Worm (Caenorhabditis elegans) whole organism, L1 larva: Measurements from ENCODE around the gene T01D3.1.

Experiments
- C04F5.9 ChIP-seq: sonication (generic microtip); optimal IDR thresholded peaks from 2 replicates; lab custom pipeline; 2016; ENCODE audit warnings: missing genetic modification characterization, missing compliant biosample characterization
- F16B12.6 ChIP-seq: fragments of 150-350 bp; optimal IDR thresholded peaks from 2 replicates; lab custom pipeline; 2014; ENCODE audit warnings: missing biosample characterization, missing genetic modification characterization
- aha-1 ChIP-seq: fragments of 150-350 bp; optimal IDR thresholded peaks from 2 replicates; lab custom pipeline; 2014; ENCODE audit warnings: missing biosample characterization, missing genetic modification characterization
- ama-1 ChIP-seq: fragments of 150-350 bp; optimal IDR thresholded peaks from 2 replicates; lab custom pipeline; 2014
- ceh-63 ChIP-seq: fragments of 200-800 bp; sonication (Bioruptor generic); optimal IDR thresholded peaks from 2 replicates; lab custom pipeline; 2018; ENCODE audit warnings: mild to moderate bottlenecking, missing genetic modification characterization, missing compliant biosample characterization
- ceh-8 ChIP-seq: fragments of 200-800 bp; sonication (Bioruptor generic); optimal IDR thresholded peaks from 2 replicates; lab custom pipeline; 2018; ENCODE audit warnings: mild to moderate bottlenecking, missing genetic modification characterization, moderate library complexity, missing compliant biosample characterization
- ceh-82 ChIP-seq, 3 experiments: fragments of 150-350 bp in 1 of 3; sonication (generic microtip) in 2 of 3; optimal IDR thresholded peaks; 2 replicates each; lab custom pipeline; 2014 to 2017; ENCODE audit warnings: missing biosample characterization in 3 of 3, missing genetic modification characterization in 3 of 3
- ceh-88 ChIP-seq: fragments of 200-800 bp; sonication (Bioruptor generic); IDR thresholded peaks from 2 replicates; pipeline ENCODE4 v1.3.6; 2022; ENCODE audit warnings: missing genetic modification characterization, missing compliant biosample characterization
- ces-1 ChIP-seq: fragments of 150-350 bp; optimal IDR thresholded peaks from 2 replicates; lab custom pipeline; 2014; ENCODE audit warnings: missing biosample characterization, missing genetic modification reagents, missing genetic modification characterization
- dpl-1 ChIP-seq, 3 experiments: fragments of 150-350 bp in 2 of 3; sonication (generic microtip) in 1 of 3; optimal IDR thresholded peaks; 2 replicates each; lab custom pipeline; 2014 to 2017; ENCODE audit warnings: missing biosample characterization in 3 of 3, missing genetic modification characterization in 3 of 3, missing genetic modification reagents in 3 of 3
- dsc-1 ChIP-seq: sonication (generic microtip); optimal IDR thresholded peaks from 2 replicates; lab custom pipeline; 2016; ENCODE audit warnings: mild to moderate bottlenecking, missing genetic modification characterization, missing compliant biosample characterization
- efl-1 ChIP-seq, 4 experiments: fragments of 150-350 bp; optimal IDR thresholded peaks in 3 of 4; peaks in 1 of 4; 1 replicate in 1 of 4; 2 replicates in 3 of 4; lab custom pipeline; 2014; ENCODE audit warnings: missing biosample characterization in 2 of 4, missing genetic modification characterization in 2 of 4, missing genetic modification reagents in 2 of 4
- efl-3 ChIP-seq: fragments of 200-800 bp; sonication (Bioruptor generic); optimal IDR thresholded peaks from 2 replicates; lab custom pipeline; 2018; ENCODE audit warnings: mild to moderate bottlenecking, missing genetic modification characterization, missing compliant biosample characterization
- egl-13 ChIP-seq: sonication (generic microtip); optimal IDR thresholded peaks from 2 replicates; lab custom pipeline; 2016; ENCODE audit warnings: missing genotype, missing genetic modification reagents, missing genetic modification characterization, missing compliant biosample characterization
- elt-3 ChIP-seq, 6 experiments: fragments of 150-350 bp in 1 of 6; sonication (generic microtip); optimal IDR thresholded peaks; 2 replicates each; lab custom pipeline; 2017 to 2018; ENCODE audit warnings: missing biosample characterization in 6 of 6, missing genetic modification characterization in 6 of 6, inconsistent platforms in 1 of 6
- fkh-10 ChIP-seq: sonication (generic microtip); optimal IDR thresholded peaks from 2 replicates; lab custom pipeline; 2017; ENCODE audit warnings: missing biosample characterization, missing genetic modification reagents, missing genetic modification characterization
- fkh-4 ChIP-seq: sonication (generic microtip); optimal IDR thresholded peaks from 2 replicates; lab custom pipeline; 2016; ENCODE audit warnings: missing compliant biosample characterization, missing genetic modification characterization, borderline replicate concordance
- fkh-8 ChIP-seq: sonication (generic microtip); optimal IDR thresholded peaks from 2 replicates; lab custom pipeline; 2016; ENCODE audit warnings: mild to moderate bottlenecking, missing genetic modification characterization, missing compliant biosample characterization
- fos-1 ChIP-seq: fragments of 150-350 bp; optimal IDR thresholded peaks from 2 replicates; lab custom pipeline; 2014; ENCODE audit warnings: missing biosample characterization, missing genetic modification characterization
- grh-1 ChIP-seq: fragments of 200-800 bp; sonication (Bioruptor generic); IDR thresholded peaks from 2 replicates; pipeline ENCODE4 v1.3.6; 2022; ENCODE audit warnings: missing genetic modification reagents, missing genetic modification characterization, missing compliant biosample characterization
- hlh-4 ChIP-seq: sonication (generic microtip); optimal IDR thresholded peaks from 2 replicates; lab custom pipeline; 2016; ENCODE audit warnings: mild to moderate bottlenecking, missing genetic modification characterization, missing compliant biosample characterization
- irx-1 ChIP-seq: sonication (generic microtip); optimal IDR thresholded peaks from 2 replicates; lab custom pipeline; 2016; ENCODE audit warnings: missing genetic modification characterization, missing compliant biosample characterization
- lin-13 ChIP-seq: fragments of 150-350 bp; optimal IDR thresholded peaks from 2 replicates; lab custom pipeline; 2014; ENCODE audit warnings: missing biosample characterization, missing genetic modification reagents, missing genetic modification characterization
- lin-14 ChIP-seq: fragments of 200-800 bp; sonication (Bioruptor generic); optimal IDR thresholded peaks from 2 replicates; lab custom pipeline; 2018; ENCODE audit warnings: mild to moderate bottlenecking, missing genetic modification characterization, moderate library complexity, missing compliant biosample characterization
- lin-15B ChIP-seq: fragments of 150-350 bp; sonication (generic microtip); optimal IDR thresholded peaks from 3 replicates; lab custom pipeline; 2014; ENCODE audit warnings: missing biosample characterization, missing genetic modification characterization
- lin-35 ChIP-seq, 2 experiments: fragments of 150-350 bp; optimal IDR thresholded peaks; 2 replicates each; lab custom pipeline; 2014; ENCODE audit warnings: missing biosample characterization in 2 of 2, missing genetic modification characterization in 2 of 2, missing genetic modification reagents in 2 of 2
- lin-39 ChIP-seq: fragments of 150-350 bp; optimal IDR thresholded peaks from 2 replicates; lab custom pipeline; 2014; ENCODE audit warnings: missing biosample characterization, missing genetic modification reagents, missing genetic modification characterization
- lsy-2 ChIP-seq, 2 experiments: fragments of 150-350 bp; optimal IDR thresholded peaks; 2 replicates each; lab custom pipeline; 2014; ENCODE audit warnings: missing biosample characterization in 2 of 2, missing genetic modification characterization in 2 of 2
- mdl-1 ChIP-seq, 2 experiments: fragments of 150-350 bp; optimal IDR thresholded peaks; 2 replicates each; lab custom pipeline; 2014 to 2017; ENCODE audit warnings: missing biosample characterization in 2 of 2, missing genetic modification characterization in 2 of 2, inconsistent platforms in 1 of 2
- mep-1 ChIP-seq: fragments of 150-350 bp; optimal IDR thresholded peaks from 2 replicates; lab custom pipeline; 2014; ENCODE audit warnings: missing biosample characterization, missing genetic modification characterization
- nhr-12 ChIP-seq: sonication (generic microtip); optimal IDR thresholded peaks from 2 replicates; lab custom pipeline; 2017; ENCODE audit warnings: missing biosample characterization, missing genetic modification characterization
- nhr-19 ChIP-seq: fragments of 200-800 bp; sonication (Bioruptor generic); conservative IDR thresholded peaks from 2 replicates; pipeline ENCODE4 v1.3.6; 2022; ENCODE audit warnings: missing genetic modification characterization, missing compliant biosample characterization
- nhr-20 ChIP-seq: sonication (generic microtip); optimal IDR thresholded peaks from 2 replicates; lab custom pipeline; 2016; ENCODE audit warnings: mild to moderate bottlenecking, missing genetic modification characterization, missing compliant biosample characterization
- nhr-237 ChIP-seq: fragments of 150-350 bp; optimal IDR thresholded peaks from 2 replicates; lab custom pipeline; 2014; ENCODE audit warnings: missing biosample characterization, missing genetic modification characterization
- nhr-28 ChIP-seq: fragments of 150-350 bp; optimal IDR thresholded peaks from 2 replicates; lab custom pipeline; 2014; ENCODE audit warnings: missing biosample characterization, missing genetic modification characterization
- nhr-47 ChIP-seq: sonication (generic microtip); optimal IDR thresholded peaks from 2 replicates; lab custom pipeline; 2016; ENCODE audit warnings: mild to moderate bottlenecking, missing genetic modification characterization, moderate library complexity, missing compliant biosample characterization
- nhr-71 ChIP-seq: sonication (generic microtip); optimal IDR thresholded peaks from 2 replicates; lab custom pipeline; 2016; ENCODE audit warnings: mild to moderate bottlenecking, missing genetic modification characterization, moderate library complexity, missing compliant biosample characterization
- nhr-76 ChIP-seq: sonication (generic microtip); optimal IDR thresholded peaks from 2 replicates; lab custom pipeline; 2017; ENCODE audit warnings: missing biosample characterization, missing genetic modification characterization
- nhr-84 ChIP-seq: sonication (generic microtip); optimal IDR thresholded peaks from 2 replicates; lab custom pipeline; 2017; ENCODE audit warnings: missing biosample characterization, missing genetic modification characterization
- nhr-85 ChIP-seq: sonication (generic microtip); peaks from one replicate; lab custom pipeline; 2016; ENCODE audit warnings: missing genetic modification characterization, inconsistent platforms, missing compliant biosample characterization
- pqm-1 ChIP-seq: sonication (generic microtip); optimal IDR thresholded peaks from 3 replicates; lab custom pipeline; 2017; ENCODE audit warnings: missing biosample characterization, missing genetic modification characterization
- rnt-1 ChIP-seq: sonication (generic microtip); optimal IDR thresholded peaks from 2 replicates; lab custom pipeline; 2016; ENCODE audit warnings: mild to moderate bottlenecking, missing genetic modification characterization, moderate library complexity, missing compliant biosample characterization
- skn-1 ChIP-seq: fragments of 150-350 bp; optimal IDR thresholded peaks from 2 replicates; lab custom pipeline; 2014; ENCODE audit warnings: missing biosample characterization, missing genetic modification characterization
- sptf-1 ChIP-seq: fragments of 150-350 bp; optimal IDR thresholded peaks from 2 replicates; lab custom pipeline; 2014; ENCODE audit warnings: missing biosample characterization, missing genetic modification characterization
- sup-37 ChIP-seq: fragments of 200-800 bp; sonication (Bioruptor generic); optimal IDR thresholded peaks from 2 replicates; lab custom pipeline; 2018; ENCODE audit warnings: mild to moderate bottlenecking, missing genetic modification characterization, missing compliant biosample characterization
- tbx-2 ChIP-seq: sonication (generic microtip); optimal IDR thresholded peaks from 2 replicates; lab custom pipeline; 2016; ENCODE audit warnings: missing genetic modification characterization, missing compliant biosample characterization
- tlp-1 ChIP-seq: fragments of 150-350 bp; optimal IDR thresholded peaks from 2 replicates; lab custom pipeline; 2014; ENCODE audit warnings: missing biosample characterization, missing genetic modification characterization
- unc-98 ChIP-seq: fragments of 200-800 bp; sonication (Bioruptor generic); IDR thresholded peaks from 2 replicates; pipeline ENCODE4 v1.3.6; 2022; ENCODE audit warnings: missing genetic modification characterization, missing compliant biosample characterization
- vab-15 ChIP-seq: sonication (generic microtip); optimal IDR thresholded peaks from 2 replicates; lab custom pipeline; 2017; ENCODE audit warnings: missing genotype, mild to moderate bottlenecking, missing genetic modification characterization, missing compliant biosample characterization
- zag-1 ChIP-seq: fragments of 150-350 bp; optimal IDR thresholded peaks from 2 replicates; lab custom pipeline; 2014; ENCODE audit warnings: missing biosample characterization, missing genetic modification characterization
- ztf-4 ChIP-seq: fragments of 150-350 bp; optimal IDR thresholded peaks from 2 replicates; lab custom pipeline; 2014; ENCODE audit warnings: missing biosample characterization, missing genetic modification characterization

T01D3.1 gene

DNA sequence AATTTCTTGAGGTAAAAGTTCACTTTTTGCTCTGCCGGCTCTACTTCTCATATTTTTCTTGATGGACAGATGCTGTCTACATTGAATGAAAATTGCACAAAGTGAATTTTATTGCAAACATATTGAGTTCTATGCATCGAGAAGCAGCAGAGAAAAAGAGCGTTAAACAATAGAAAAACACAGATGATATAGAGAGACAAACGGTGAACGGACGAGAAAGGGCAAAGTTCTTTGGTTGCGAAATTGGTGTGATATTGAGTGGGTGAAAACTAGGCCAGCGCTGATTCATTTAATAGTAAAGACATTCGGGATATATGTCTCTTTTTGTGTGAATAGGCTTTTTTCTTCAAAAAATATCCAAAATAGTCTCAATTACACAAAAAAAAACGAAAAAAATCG, 35.3 kb upstream of the T01D3.1 start:
- TF ChIP-seq lin-15B (tag; lab: Kevin White, UChicago) (no peak), ceh-82 (tag; optimal IDR thresholded peaks at IDR 0.05; lab: Kevin White, UChicago) (no peak), nhr-28 (no peak), efl-3 (GFP tag; lab: Kevin White, UChicago) (no peak), rnt-1 (tag; lab: Kevin White, UChicago) (no peak), fkh-10 (no peak), dsc-1 (peak; percentile 59), elt-3 (tag; optimal IDR thresholded peaks at IDR 0.05; lab: Kevin White, UChicago) (no peak), skn-1 (tag; lab: Kevin White, UChicago) (peak; percentile 41), fkh-4 (peak; percentile 15), hlh-4 (tag; lab: Kevin White, UChicago) (no peak), ama-1 (lab: Kevin White, UChicago) (no peak)

DNA sequence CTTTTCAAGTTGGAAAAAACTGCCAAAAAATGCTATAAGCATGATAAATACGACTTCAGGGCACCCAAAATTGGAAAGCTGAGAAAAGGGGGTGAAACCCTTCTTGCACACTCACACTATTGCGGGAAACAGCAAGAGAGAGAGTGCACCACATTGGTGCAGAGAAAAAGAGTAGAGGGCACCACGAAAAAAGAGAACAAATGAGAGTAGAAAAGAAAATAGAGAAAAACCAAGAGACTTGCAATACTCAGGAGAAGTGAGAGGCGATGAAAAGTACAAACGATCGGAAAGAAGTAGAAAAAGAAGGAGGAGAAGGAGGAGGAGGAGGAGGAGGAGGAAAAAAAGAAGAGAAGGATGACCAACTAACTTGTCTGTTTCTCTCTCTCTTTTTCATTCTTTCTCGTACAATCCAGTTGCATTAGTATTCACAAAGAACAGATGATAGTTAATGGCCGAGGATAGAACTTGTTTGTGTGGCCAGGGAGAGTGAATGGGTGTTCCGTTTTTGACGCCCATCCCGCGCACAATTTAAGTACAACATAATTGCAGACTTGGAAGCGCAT, 34.4 kb upstream of the T01D3.1 start:
- no peak for TF ChIP-seq aha-1 (tag; lab: Kevin White, UChicago)
- TF ChIP-seq grh-1 (GFP tag; lab: Robert Waterston, UW), result peak; percentile 28; the same call in 1 of the 2 replicates
- peak; percentile 42 to 51 (median 46) for TF ChIP-seq dpl-1 (GFP tag; optimal IDR thresholded peaks at IDR 0.05; lab: Kevin White, UChicago)
- TF ChIP-seq unc-98, result no peak
- TF ChIP-seq ztf-4 (tag; lab: Kevin White, UChicago), result peak; percentile 32
- TF ChIP-seq nhr-47 (tag; lab: Kevin White, UChicago), result peak; percentile 66
- TF ChIP-seq lin-13, result peak; percentile 51
- TF ChIP-seq irx-1 (tag; lab: Kevin White, UChicago), result no peak
- no peak for TF ChIP-seq C04F5.9 (tag; lab: Kevin White, UChicago)
- peak; percentile 16 for TF ChIP-seq dsc-1
- TF ChIP-seq ceh-8 (GFP tag; lab: Kevin White, UChicago), result peak; percentile 80
- peak; percentile 82 for TF ChIP-seq nhr-71 (tag; lab: Kevin White, UChicago)
- TF ChIP-seq nhr-237 (tag; lab: Kevin White, UChicago), result no peak
- peak; percentile 64 for TF ChIP-seq nhr-20 (tag; lab: Kevin White, UChicago)
- TF ChIP-seq nhr-12 (tag; lab: Kevin White, UChicago), result no peak
- TF ChIP-seq egl-13 (tag; lab: Kevin White, UChicago), result peak; percentile 34
- peak; percentile 20 to 59 (median 50) for TF ChIP-seq ceh-82 (tag; optimal IDR thresholded peaks at IDR 0.05; lab: Kevin White, UChicago)
- no peak for TF ChIP-seq sptf-1 (tag; lab: Kevin White, UChicago)
- TF ChIP-seq lsy-2 (tag; optimal IDR thresholded peaks at IDR 0.05; lab: Kevin White, UChicago), result peak; percentile 52 to 83
- peak; percentile 79 for TF ChIP-seq fkh-8 (tag; lab: Kevin White, UChicago)
- peak; percentile 27 for TF ChIP-seq tbx-2 (tag; lab: Kevin White, UChicago)
- no peak for TF ChIP-seq ceh-63 (GFP tag; lab: Kevin White, UChicago)
- TF ChIP-seq efl-1 (optimal IDR thresholded peaks at IDR 0.05; lab: Kevin White, UChicago), result peak; percentile 61 to 62
- TF ChIP-seq efl-1 (GFP tag; optimal IDR thresholded peaks at IDR 0.05 in 1 of 2; lab: Kevin White, UChicago), result peak; percentile 15 to 79
- no peak for TF ChIP-seq nhr-76 (tag; lab: Kevin White, UChicago)
- TF ChIP-seq F16B12.6, result no peak
- peak; percentile 50 for TF ChIP-seq nhr-19
- peak; percentile 76 for TF ChIP-seq fos-1 (tag; lab: Kevin White, UChicago)
- TF ChIP-seq lin-15B (tag; lab: Kevin White, UChicago), result peak; percentile 19
- TF ChIP-seq lin-14 (GFP tag; lab: Kevin White, UChicago), result peak; percentile 94
- peak in 1 of 2 experiments; percentile 73 for TF ChIP-seq mdl-1 (tag; optimal IDR thresholded peaks at IDR 0.05; lab: Kevin White, UChicago)
- no peak for TF ChIP-seq nhr-84 (tag; lab: Kevin White, UChicago)
- no peak for TF ChIP-seq hlh-4 (tag; lab: Kevin White, UChicago)
- TF ChIP-seq zag-1 (tag; lab: Kevin White, UChicago), result no peak
- TF ChIP-seq lin-39 (tag; lab: Kevin White, UChicago), result no peak
- TF ChIP-seq lin-35 (GFP tag; optimal IDR thresholded peaks at IDR 0.05; lab: Kevin White, UChicago), result peak in 1 of 2 experiments; percentile 61
- TF ChIP-seq ces-1 (GFP tag; lab: Kevin White, UChicago), result no peak
- TF ChIP-seq sup-37 (GFP tag; lab: Kevin White, UChicago), result no peak
- no peak for TF ChIP-seq pqm-1 (tag; lab: Kevin White, UChicago)
- no peak for TF ChIP-seq vab-15
- TF ChIP-seq mep-1 (tag; lab: Kevin White, UChicago), result peak; percentile 76
- no peak for TF ChIP-seq ceh-88 (GFP tag; lab: Robert Waterston, UW)
- TF ChIP-seq tlp-1 (tag; lab: Kevin White, UChicago), result no peak
- peak; percentile 89 for TF ChIP-seq nhr-85
